Worm (Caenorhabditis elegans) whole organism, mixed stage, embryonic: ENCODE results near the gene fbxa-143.

Experiments
- nhr-237 ChIP-seq: fragments of 150-350 bp; optimal IDR thresholded peaks from 2 replicates; lab custom pipeline; 2014; ENCODE audit warnings: missing biosample characterization, missing genetic modification characterization
- nhr-28 ChIP-seq: fragments of 150-350 bp; optimal IDR thresholded peaks from 2 replicates; lab custom pipeline; 2014; ENCODE audit warnings: missing biosample characterization, missing genetic modification characterization
- snpc-4 ChIP-seq: fragments of 150-350 bp; optimal IDR thresholded peaks from 2 replicates; lab custom pipeline; 2014; ENCODE audit warnings: missing biosample characterization, missing genetic modification characterization
- unc-120 ChIP-seq: sonication (generic microtip); optimal IDR thresholded peaks from 2 replicates; lab custom pipeline; 2017; ENCODE audit warnings: missing genetic modification characterization, missing compliant biosample characterization; ENCODE audit not compliant: poor library complexity, severe bottlenecking
- unc-62 ChIP-seq: fragments of 150-350 bp; optimal IDR thresholded peaks from 2 replicates; lab custom pipeline; 2014; ENCODE audit warnings: missing biosample characterization, missing genetic modification reagents, missing genetic modification characterization
- ztf-11 ChIP-seq: fragments of 150-350 bp; optimal IDR thresholded peaks from 2 replicates; lab custom pipeline; 2014; ENCODE audit warnings: missing biosample characterization, missing genetic modification characterization

DNA sequence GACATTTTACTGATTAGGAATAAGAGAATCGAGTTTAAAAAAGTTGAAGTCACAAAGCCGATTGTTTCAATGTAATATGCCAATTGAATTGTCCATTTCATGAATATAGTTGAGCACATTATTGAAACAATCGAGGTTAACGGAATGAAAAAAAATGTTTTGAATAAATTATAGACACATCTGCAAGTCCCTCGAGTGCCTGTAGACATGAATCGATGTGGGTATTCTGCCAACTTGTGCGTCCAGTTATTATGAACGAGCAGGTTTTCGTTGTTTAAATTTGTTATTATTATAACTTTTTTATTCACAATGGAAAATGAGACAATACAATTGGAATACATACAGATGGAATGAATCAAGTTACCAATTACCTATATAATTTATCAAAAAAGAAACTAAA, 31.1 kb upstream of the fbxa-143 start, which contains the start of gene str-99:
- TF ChIP-seq nhr-28 (tag; lab: Kevin White, UChicago) (no peak), nhr-237 (tag; lab: Kevin White, UChicago) (no peak), unc-62 (no peak), ztf-11 (tag; lab: Kevin White, UChicago) (no peak), unc-120 (tag; lab: Kevin White, UChicago) (no peak), snpc-4 (tag; lab: Kevin White, UChicago) (no peak)
